4 worm cellular contexts compared by ENCODE assay signal in the genomic region with DNA sequence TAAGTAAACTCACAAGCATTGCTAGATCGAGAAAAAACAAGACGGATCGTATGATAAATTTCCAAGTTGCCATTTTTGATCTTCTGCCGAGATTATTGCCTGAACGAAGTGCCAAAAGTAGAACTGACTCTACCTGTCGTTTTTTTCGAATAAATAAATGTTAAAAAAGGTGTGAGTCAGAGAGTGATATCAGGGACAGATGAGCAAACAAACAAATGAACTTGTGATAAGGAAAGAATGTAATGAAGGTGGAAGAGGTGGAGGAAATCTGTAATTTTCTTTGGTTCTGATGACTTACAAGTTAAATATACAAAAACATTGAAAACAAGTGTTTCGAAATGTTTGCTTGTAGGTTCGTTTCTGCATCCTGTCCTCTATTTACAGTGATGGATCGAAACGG.
TF ChIP-seq lines count a peak whose summit lies in the region.

A gene (minus strand): TSS at position 99 of the 400 bp plus-strand sequence.

TF ChIP-seq in whole organism, L2 larva, 48 proteins besides CTCF, POLR2A, EP300 and RAD21:
- TF ChIP-seq fos-1 (tag; optimal IDR thresholded peaks at IDR 0.05; lab: Kevin White, UChicago): peak; percentile 69
- no peak for TF ChIP-seq lsy-2 (tag; optimal IDR thresholded peaks at IDR 0.05; lab: Kevin White, UChicago)

TF ChIP-seq in whole organism, L3 larva, 47 proteins besides CTCF, POLR2A, EP300 and RAD21:
- TF ChIP-seq nhr-77 (tag; optimal IDR thresholded peaks at IDR 0.05; lab: Kevin White, UChicago): no peak
- TF ChIP-seq elt-2 (tag; optimal IDR thresholded peaks at IDR 0.05; lab: Kevin White, UChicago): peak; percentile 35
- TF ChIP-seq nfya-1 (tag; optimal IDR thresholded peaks at IDR 0.05; lab: Kevin White, UChicago; ENCODE audit: insufficient read depth): no peak
- TF ChIP-seq ztf-4 (tag; optimal IDR thresholded peaks at IDR 0.05; lab: Kevin White, UChicago): no peak
- peak; percentile 21 for TF ChIP-seq pha-4 (tag; optimal IDR thresholded peaks at IDR 0.05; lab: Kevin White, UChicago)
- TF ChIP-seq lsy-12 (tag; optimal IDR thresholded peaks at IDR 0.05; lab: Kevin White, UChicago): no peak
- TF ChIP-seq ceh-9 (tag; optimal IDR thresholded peaks at IDR 0.05; lab: Kevin White, UChicago): no peak
- TF ChIP-seq pqm-1 (tag; optimal IDR thresholded peaks at IDR 0.05; lab: Kevin White, UChicago): peak; percentile 39
- no peak for TF ChIP-seq fos-1 (tag; optimal IDR thresholded peaks at IDR 0.05; lab: Kevin White, UChicago)
- TF ChIP-seq nhr-25 (tag; optimal IDR thresholded peaks at IDR 0.05; lab: Kevin White, UChicago): no peak

TF ChIP-seq in whole organism, L4 larva, 104 proteins besides CTCF, POLR2A, EP300 and RAD21:
- TF ChIP-seq daf-16 (GFP tag; optimal IDR thresholded peaks at IDR 0.05; lab: Kevin White, UChicago) (no peak), daf-16 (tag; optimal IDR thresholded peaks at IDR 0.05; lab: Kevin White, UChicago) (peak; percentile 35), pqm-1 (tag; optimal IDR thresholded peaks at IDR 0.05; lab: Kevin White, UChicago) (peak; percentile 55), ctbp-1 (GFP tag; IDR thresholded peaks at IDR 0.05; lab: Robert Waterston, UW) (no peak), nhr-28 (tag; optimal IDR thresholded peaks at IDR 0.05; lab: Kevin White, UChicago) (peak; percentile 27)

TF ChIP-seq in whole organism, late embryonic, 69 proteins besides CTCF, POLR2A, EP300 and RAD21:
- no peak for TF ChIP-seq pax-1 (tag; optimal IDR thresholded peaks at IDR 0.05; lab: Kevin White, UChicago)
- TF ChIP-seq elt-2 (tag; optimal IDR thresholded peaks at IDR 0.05; lab: Kevin White, UChicago): peak; percentile 24
